Worm (Caenorhabditis elegans): ENCODE measurements around the gene mpk-1.

Gene mpk-1

DNA sequence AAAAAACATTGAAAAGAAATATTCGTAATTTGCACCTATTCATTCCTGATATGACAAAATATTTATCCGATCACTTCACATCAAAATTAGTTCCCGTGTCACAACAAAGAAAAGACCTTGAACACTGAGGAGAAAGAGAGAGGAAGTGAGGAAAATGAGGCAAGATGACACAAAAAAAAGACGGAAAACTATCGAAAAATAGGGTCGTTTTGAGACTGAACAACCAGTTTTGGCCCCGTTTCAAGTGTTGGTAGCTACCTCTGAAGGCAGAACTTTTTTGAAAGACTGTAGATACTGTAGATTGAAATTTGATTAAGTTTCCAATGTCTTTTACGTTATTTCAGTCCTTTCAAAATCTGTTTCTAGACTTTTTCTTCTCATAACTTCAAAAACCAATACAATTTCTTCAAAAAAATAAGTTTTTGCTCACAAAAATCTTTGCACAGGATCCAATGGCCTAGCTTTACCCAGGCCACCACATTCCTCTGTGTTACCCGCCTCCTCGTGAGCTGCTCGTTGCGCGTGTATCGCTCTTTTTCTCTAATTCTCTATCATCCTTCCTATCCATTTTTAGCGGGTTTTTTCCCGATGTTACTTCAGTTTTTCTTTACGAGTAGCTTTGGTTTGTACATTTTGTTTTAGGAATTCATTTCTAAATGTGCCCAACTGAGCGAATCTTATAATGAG, 31.5 kb downstream of the mpk-1 start (continued):
- no peak for TF ChIP-seq zip-11 (GFP tag; IDR thresholded peaks at IDR 0.05)
- TF ChIP-seq aly-2 (tag; optimal IDR thresholded peaks at IDR 0.05) = no peak
- TF ChIP-seq mep-1 (tag; optimal IDR thresholded peaks at IDR 0.05) = peak; percentile 65
- peak; percentile 49 to 82 for TF ChIP-seq lsy-2 (tag; optimal IDR thresholded peaks at IDR 0.05)
- no peak for TF ChIP-seq zip-2 (tag; optimal IDR thresholded peaks at IDR 0.05)
- peak; percentile 68 for TF ChIP-seq hmg-1.1 (GFP tag; IDR thresholded peaks at IDR 0.05)
- no peak for TF ChIP-seq dmd-8 (GFP tag; IDR thresholded peaks at IDR 0.05)
- no peak for TF ChIP-seq Y75B8A.6 (GFP tag; IDR thresholded peaks at IDR 0.05)
- no peak for TF ChIP-seq T26A8.4 (GFP tag; IDR thresholded peaks at IDR 0.05)
- peak; percentile 30; the same call in 1 of the 2 replicates for TF ChIP-seq lin-38 (GFP tag; IDR thresholded peaks at IDR 0.05)
- TF ChIP-seq snpc-4 (tag; optimal IDR thresholded peaks at IDR 0.05) = no peak
- TF ChIP-seq daf-12 (tag; optimal IDR thresholded peaks at IDR 0.05) = no peak
- no peak for TF ChIP-seq skn-1 (tag; optimal IDR thresholded peaks at IDR 0.05)
- TF ChIP-seq zag-1 (tag; optimal IDR thresholded peaks at IDR 0.05) = no peak
- no peak for TF ChIP-seq ZK546.5 (tag; optimal IDR thresholded peaks at IDR 0.05)
- no peak for TF ChIP-seq Y105C5A.15 (GFP tag; IDR thresholded peaks at IDR 0.05)
- no peak for TF ChIP-seq arid-1 (GFP tag; conservative IDR thresholded peaks at IDR 0.05)
- no peak for TF ChIP-seq dve-1 (tag; optimal IDR thresholded peaks at IDR 0.05; ENCODE audit: insufficient read depth)
- TF ChIP-seq lin-15B (tag; optimal IDR thresholded peaks at IDR 0.05) = no peak
- TF ChIP-seq duxl-1 (tag; optimal IDR thresholded peaks at IDR 0.05; ENCODE audit: poor library complexity) = no peak
- TF ChIP-seq mdt-29 (GFP tag; IDR thresholded peaks at IDR 0.05) = no peak
- no peak for TF ChIP-seq nhr-10 (tag; optimal IDR thresholded peaks at IDR 0.05)
- TF ChIP-seq madf-9 (GFP tag; conservative IDR thresholded peaks at IDR 0.05) = no peak
- no peak for TF ChIP-seq pha-4 (GFP tag; IDR thresholded peaks at IDR 0.05)
- no peak for TF ChIP-seq pha-4 (tag; optimal IDR thresholded peaks at IDR 0.05)
- no peak for TF ChIP-seq lir-3 (tag; optimal IDR thresholded peaks at IDR 0.05)
- TF ChIP-seq nhr-41 (GFP tag; IDR thresholded peaks at IDR 0.05) = no peak
- TF ChIP-seq ceh-32 (tag; optimal IDR thresholded peaks at IDR 0.05; ENCODE audit: poor library complexity) = no peak
- peak; percentile 45 for TF ChIP-seq rbr-2 (tag; optimal IDR thresholded peaks at IDR 0.05)
- TF ChIP-seq fos-1 (tag; optimal IDR thresholded peaks at IDR 0.05) = no peak
- peak; percentile 12 for TF ChIP-seq fkh-10 (GFP tag; optimal IDR thresholded peaks at IDR 0.05)
- no peak for TF ChIP-seq gei-8 (GFP tag; optimal IDR thresholded peaks at IDR 0.05)
- no peak for TF ChIP-seq nhr-76 (tag; optimal IDR thresholded peaks at IDR 0.05)
- no peak for TF ChIP-seq zfp-2 (tag; optimal IDR thresholded peaks at IDR 0.05)
- TF ChIP-seq daf-8 (GFP tag; IDR thresholded peaks at IDR 0.05) = no peak
- TF ChIP-seq nhr-48 (tag; optimal IDR thresholded peaks at IDR 0.05) = no peak
- TF ChIP-seq nhr-42 (GFP tag; IDR thresholded peaks at IDR 0.05) = no peak
- TF ChIP-seq ceh-28 (tag; optimal IDR thresholded peaks at IDR 0.05) = no peak
- no peak for TF ChIP-seq ama-1 (optimal IDR thresholded peaks at IDR 0.05)
- no peak for TF ChIP-seq ztf-11 (tag; optimal IDR thresholded peaks at IDR 0.05)
- TF ChIP-seq unc-130 (GFP tag; optimal IDR thresholded peaks at IDR 0.05) = peak; percentile 45
- TF ChIP-seq unc-39 (tag; optimal IDR thresholded peaks at IDR 0.05) = no peak
- no peak for TF ChIP-seq F49E8.2 (tag; optimal IDR thresholded peaks at IDR 0.05; ENCODE audit: borderline replicate concordance)
- TF ChIP-seq nhr-111 (GFP tag; optimal IDR thresholded peaks at IDR 0.05) = no peak
- no peak for TF ChIP-seq ces-1 (GFP tag; optimal IDR thresholded peaks at IDR 0.05)
- TF ChIP-seq saeg-2 (GFP tag; IDR thresholded peaks at IDR 0.05) = no peak
- no peak for TF ChIP-seq set-16 (GFP tag; IDR thresholded peaks at IDR 0.05)
- no peak for TF ChIP-seq lim-7 (GFP tag; IDR thresholded peaks at IDR 0.05)
- no peak for TF ChIP-seq Y5F2A.4 (GFP tag; optimal IDR thresholded peaks at IDR 0.05)
- no peak for TF ChIP-seq F44E2.7 (GFP tag; IDR thresholded peaks at IDR 0.05)
- peak; percentile 86 for TF ChIP-seq mes-2 (tag; optimal IDR thresholded peaks at IDR 0.05; ENCODE audit: poor library complexity, severe bottlenecking)
- TF ChIP-seq F10B5.3 (tag; optimal IDR thresholded peaks at IDR 0.05) = no peak
